Worm (Caenorhabditis elegans) whole organism, L1 larva: ENCODE measurements around the gene vps-33.1.

Experiments
- C04F5.9 ChIP-seq: sonication (generic microtip); optimal IDR thresholded peaks from 2 replicates; lab custom pipeline; 2016; ENCODE audit warnings: missing genetic modification characterization, missing compliant biosample characterization
- C16A3.4 ChIP-seq: fragments of 150-350 bp; optimal IDR thresholded peaks from 2 replicates; lab custom pipeline; 2014; ENCODE audit warnings: missing biosample characterization, missing genetic modification characterization
- C34B4.2 ChIP-seq: sonication (generic microtip); optimal IDR thresholded peaks from 2 replicates; lab custom pipeline; 2017; ENCODE audit warnings: mild to moderate bottlenecking, missing genetic modification characterization, missing compliant biosample characterization
- F16B12.6 ChIP-seq: fragments of 150-350 bp; optimal IDR thresholded peaks from 2 replicates; lab custom pipeline; 2014; ENCODE audit warnings: missing biosample characterization, missing genetic modification characterization
- Y116A8C.19 ChIP-seq: sonication (generic microtip); optimal IDR thresholded peaks from 2 replicates; lab custom pipeline; 2016; ENCODE audit warnings: missing compliant biosample characterization, missing genetic modification characterization, borderline replicate concordance
- aly-2 ChIP-seq: fragments of 150-350 bp; optimal IDR thresholded peaks from 2 replicates; lab custom pipeline; 2014; ENCODE audit warnings: missing biosample characterization, missing genetic modification characterization
- ama-1 ChIP-seq: fragments of 150-350 bp; optimal IDR thresholded peaks from 2 replicates; lab custom pipeline; 2014
- blmp-1 ChIP-seq: fragments of 150-350 bp; optimal IDR thresholded peaks from 2 replicates; lab custom pipeline; 2014; ENCODE audit warnings: missing biosample characterization, missing genetic modification characterization
- ceh-63 ChIP-seq: fragments of 200-800 bp; sonication (Bioruptor generic); optimal IDR thresholded peaks from 2 replicates; lab custom pipeline; 2018; ENCODE audit warnings: mild to moderate bottlenecking, missing genetic modification characterization, missing compliant biosample characterization
- ces-1 ChIP-seq: fragments of 150-350 bp; optimal IDR thresholded peaks from 2 replicates; lab custom pipeline; 2014; ENCODE audit warnings: missing biosample characterization, missing genetic modification reagents, missing genetic modification characterization
- dsc-1 ChIP-seq: sonication (generic microtip); optimal IDR thresholded peaks from 2 replicates; lab custom pipeline; 2016; ENCODE audit warnings: mild to moderate bottlenecking, missing genetic modification characterization, missing compliant biosample characterization
- efl-1 ChIP-seq, 4 experiments: fragments of 150-350 bp; optimal IDR thresholded peaks in 3 of 4; peaks in 1 of 4; 1 replicate in 1 of 4; 2 replicates in 3 of 4; lab custom pipeline; 2014; ENCODE audit warnings: missing biosample characterization in 2 of 4, missing genetic modification characterization in 2 of 4, missing genetic modification reagents in 2 of 4
- efl-3 ChIP-seq: fragments of 200-800 bp; sonication (Bioruptor generic); optimal IDR thresholded peaks from 2 replicates; lab custom pipeline; 2018; ENCODE audit warnings: mild to moderate bottlenecking, missing genetic modification characterization, missing compliant biosample characterization
- egl-27 ChIP-seq, 2 experiments: fragments of 150-350 bp in 1 of 2; sonication (generic microtip); optimal IDR thresholded peaks; 3 replicates each; lab custom pipeline; 2017 to 2018; ENCODE audit warnings: missing biosample characterization in 2 of 2, missing genetic modification characterization in 2 of 2, missing genetic modification reagents in 2 of 2
- elt-2 ChIP-seq: sonication (generic microtip); optimal IDR thresholded peaks from 2 replicates; lab custom pipeline; 2016; ENCODE audit warnings: missing genetic modification characterization, mild to moderate bottlenecking, inconsistent platforms, missing compliant biosample characterization, missing genetic modification reagents
- ets-5 ChIP-seq: fragments of 200-800 bp; sonication (Bioruptor generic); IDR thresholded peaks from 2 replicates; pipeline ENCODE4 v1.3.6; 2022; ENCODE audit warnings: missing genetic modification characterization, missing compliant biosample characterization
- fkh-10 ChIP-seq: sonication (generic microtip); optimal IDR thresholded peaks from 2 replicates; lab custom pipeline; 2017; ENCODE audit warnings: missing biosample characterization, missing genetic modification reagents, missing genetic modification characterization
- fkh-4 ChIP-seq: sonication (generic microtip); optimal IDR thresholded peaks from 2 replicates; lab custom pipeline; 2016; ENCODE audit warnings: missing compliant biosample characterization, missing genetic modification characterization, borderline replicate concordance
- fkh-8 ChIP-seq: sonication (generic microtip); optimal IDR thresholded peaks from 2 replicates; lab custom pipeline; 2016; ENCODE audit warnings: mild to moderate bottlenecking, missing genetic modification characterization, missing compliant biosample characterization
- fos-1 ChIP-seq: fragments of 150-350 bp; optimal IDR thresholded peaks from 2 replicates; lab custom pipeline; 2014; ENCODE audit warnings: missing biosample characterization, missing genetic modification characterization
- hpl-2 ChIP-seq: fragments of 150-350 bp; optimal IDR thresholded peaks from 2 replicates; lab custom pipeline; 2014; ENCODE audit warnings: missing biosample characterization, missing genetic modification reagents, missing genetic modification characterization
- irx-1 ChIP-seq: sonication (generic microtip); optimal IDR thresholded peaks from 2 replicates; lab custom pipeline; 2016; ENCODE audit warnings: missing genetic modification characterization, missing compliant biosample characterization
- jun-1 ChIP-seq: fragments of 150-350 bp; optimal IDR thresholded peaks from 2 replicates; lab custom pipeline; 2014; ENCODE audit warnings: missing biosample characterization, missing genetic modification reagents, missing genetic modification characterization
- lin-13 ChIP-seq: fragments of 150-350 bp; optimal IDR thresholded peaks from 2 replicates; lab custom pipeline; 2014; ENCODE audit warnings: missing biosample characterization, missing genetic modification reagents, missing genetic modification characterization
- lin-14 ChIP-seq: fragments of 200-800 bp; sonication (Bioruptor generic); optimal IDR thresholded peaks from 2 replicates; lab custom pipeline; 2018; ENCODE audit warnings: mild to moderate bottlenecking, missing genetic modification characterization, moderate library complexity, missing compliant biosample characterization
- lin-15B ChIP-seq: fragments of 150-350 bp; sonication (generic microtip); optimal IDR thresholded peaks from 3 replicates; lab custom pipeline; 2014; ENCODE audit warnings: missing biosample characterization, missing genetic modification characterization
- lin-35 ChIP-seq, 2 experiments: fragments of 150-350 bp; optimal IDR thresholded peaks; 2 replicates each; lab custom pipeline; 2014; ENCODE audit warnings: missing biosample characterization in 2 of 2, missing genetic modification characterization in 2 of 2, missing genetic modification reagents in 2 of 2
- lir-3 ChIP-seq: sonication (generic microtip); optimal IDR thresholded peaks from 2 replicates; lab custom pipeline; 2016; ENCODE audit warnings: mild to moderate bottlenecking, missing genetic modification characterization, moderate library complexity, missing compliant biosample characterization; ENCODE audit not compliant: poor library complexity
- mab-9 ChIP-seq: fragments of 200-800 bp; sonication (Bioruptor generic); IDR thresholded peaks from 2 replicates; pipeline ENCODE4 v1.3.6; 2022; ENCODE audit warnings: missing genetic modification reagents, missing genetic modification characterization, missing compliant biosample characterization
- mef-2 ChIP-seq: fragments of 150-350 bp; optimal IDR thresholded peaks from 2 replicates; lab custom pipeline; 2014; ENCODE audit warnings: missing biosample characterization, missing genetic modification characterization
- nhr-11 ChIP-seq: fragments of 150-350 bp; optimal IDR thresholded peaks from 2 replicates; lab custom pipeline; 2014; ENCODE audit warnings: missing biosample characterization, missing genetic modification characterization
- nhr-20 ChIP-seq: sonication (generic microtip); optimal IDR thresholded peaks from 2 replicates; lab custom pipeline; 2016; ENCODE audit warnings: mild to moderate bottlenecking, missing genetic modification characterization, missing compliant biosample characterization
- nhr-237 ChIP-seq: fragments of 150-350 bp; optimal IDR thresholded peaks from 2 replicates; lab custom pipeline; 2014; ENCODE audit warnings: missing biosample characterization, missing genetic modification characterization
- nhr-28 ChIP-seq: fragments of 150-350 bp; optimal IDR thresholded peaks from 2 replicates; lab custom pipeline; 2014; ENCODE audit warnings: missing biosample characterization, missing genetic modification characterization
- nhr-71 ChIP-seq: sonication (generic microtip); optimal IDR thresholded peaks from 2 replicates; lab custom pipeline; 2016; ENCODE audit warnings: mild to moderate bottlenecking, missing genetic modification characterization, moderate library complexity, missing compliant biosample characterization
- nhr-76 ChIP-seq: sonication (generic microtip); optimal IDR thresholded peaks from 2 replicates; lab custom pipeline; 2017; ENCODE audit warnings: missing biosample characterization, missing genetic modification characterization
- nhr-77 ChIP-seq: fragments of 150-350 bp; optimal IDR thresholded peaks from 2 replicates; lab custom pipeline; 2014; ENCODE audit warnings: missing biosample characterization, missing genetic modification characterization
- nhr-84 ChIP-seq: sonication (generic microtip); optimal IDR thresholded peaks from 2 replicates; lab custom pipeline; 2017; ENCODE audit warnings: missing biosample characterization, missing genetic modification characterization
- nhr-90 ChIP-seq: sonication (generic microtip); optimal IDR thresholded peaks from 2 replicates; lab custom pipeline; 2016; ENCODE audit warnings: mild to moderate bottlenecking, missing genetic modification characterization, missing compliant biosample characterization; ENCODE audit not compliant: poor library complexity
- pax-3 ChIP-seq: fragments of 200-800 bp; sonication (Bioruptor generic); optimal IDR thresholded peaks from 2 replicates; lab custom pipeline; 2018; ENCODE audit warnings: mild to moderate bottlenecking, missing genetic modification characterization, moderate library complexity, missing compliant biosample characterization
- pqm-1 ChIP-seq: sonication (generic microtip); optimal IDR thresholded peaks from 3 replicates; lab custom pipeline; 2017; ENCODE audit warnings: missing biosample characterization, missing genetic modification characterization
- skn-1 ChIP-seq: fragments of 150-350 bp; optimal IDR thresholded peaks from 2 replicates; lab custom pipeline; 2014; ENCODE audit warnings: missing biosample characterization, missing genetic modification characterization
- sox-4 ChIP-seq: sonication (generic microtip); optimal IDR thresholded peaks from 2 replicates; lab custom pipeline; 2016; ENCODE audit warnings: missing genetic modification characterization, missing compliant biosample characterization
- sptf-1 ChIP-seq: fragments of 150-350 bp; optimal IDR thresholded peaks from 2 replicates; lab custom pipeline; 2014; ENCODE audit warnings: missing biosample characterization, missing genetic modification characterization
- sup-37 ChIP-seq: fragments of 200-800 bp; sonication (Bioruptor generic); optimal IDR thresholded peaks from 2 replicates; lab custom pipeline; 2018; ENCODE audit warnings: mild to moderate bottlenecking, missing genetic modification characterization, missing compliant biosample characterization
- tbx-2 ChIP-seq: sonication (generic microtip); optimal IDR thresholded peaks from 2 replicates; lab custom pipeline; 2016; ENCODE audit warnings: missing genetic modification characterization, missing compliant biosample characterization
- unc-130 ChIP-seq: fragments of 150-350 bp; optimal IDR thresholded peaks from 2 replicates; lab custom pipeline; 2017; ENCODE audit warnings: missing biosample characterization, missing genetic modification characterization, inconsistent platforms
- unc-30 ChIP-seq: sonication (generic microtip); optimal IDR thresholded peaks from 2 replicates; lab custom pipeline; 2017; ENCODE audit warnings: missing biosample characterization, missing genetic modification characterization
- unc-86 ChIP-seq: sonication (generic microtip); optimal IDR thresholded peaks from 2 replicates; lab custom pipeline; 2016; ENCODE audit warnings: missing genetic modification characterization, missing compliant biosample characterization
- unc-98 ChIP-seq: fragments of 200-800 bp; sonication (Bioruptor generic); IDR thresholded peaks from 2 replicates; pipeline ENCODE4 v1.3.6; 2022; ENCODE audit warnings: missing genetic modification characterization, missing compliant biosample characterization
- zag-1 ChIP-seq: fragments of 150-350 bp; optimal IDR thresholded peaks from 2 replicates; lab custom pipeline; 2014; ENCODE audit warnings: missing biosample characterization, missing genetic modification characterization

The vps-33.1 gene

DNA sequence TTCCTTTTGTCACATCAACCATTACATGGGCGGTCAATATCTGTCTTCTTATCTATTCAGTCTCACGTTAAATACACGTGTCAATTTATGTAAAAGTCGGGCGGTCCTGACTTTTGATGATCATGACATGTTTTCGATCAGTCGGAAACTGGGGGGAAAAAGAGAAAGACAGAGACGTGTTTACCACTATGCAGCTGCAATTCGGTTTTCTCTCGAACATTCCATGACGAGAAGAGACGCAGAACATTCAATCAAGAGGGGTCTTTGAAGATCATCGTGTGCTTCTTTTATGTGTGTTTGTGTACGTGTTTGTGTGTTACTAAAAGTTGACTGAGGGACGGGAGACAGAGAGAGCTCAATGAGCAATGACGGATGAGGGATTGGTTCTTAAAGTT, 42.4 kb upstream of the vps-33.1 start (continued):
- TF ChIP-seq blmp-1 (peak; percentile 88), hpl-2 (peak; percentile 68), dsc-1 (peak; percentile 87), nhr-11 (no peak), pax-3 (tag; lab: Kevin White, UChicago) (no peak), nhr-90 (tag; lab: Kevin White, UChicago) (peak; percentile 96), nhr-237 (tag; lab: Kevin White, UChicago) (peak; percentile 66), pqm-1 (tag; lab: Kevin White, UChicago) (no peak), sox-4 (tag; lab: Kevin White, UChicago) (no peak), nhr-28 (no peak), jun-1 (tag; lab: Kevin White, UChicago) (peak; percentile 69), lin-13 (GFP tag; lab: Kevin White, UChicago) (peak; percentile 77), ets-5 (GFP tag; lab: Robert Waterston, UW) (no peak), ceh-63 (no peak), zag-1 (tag; lab: Kevin White, UChicago) (no peak), F16B12.6 (tag; lab: Kevin White, UChicago) (no peak), lin-15B (no peak), efl-3 (GFP tag; lab: Kevin White, UChicago) (no peak), unc-98 (peak; percentile 44), elt-2 (peak; percentile 96), fkh-10 (no peak), C04F5.9 (tag; lab: Kevin White, UChicago) (peak; percentile 71), unc-130 (peak; percentile 96), unc-30 (tag; lab: Kevin White, UChicago) (no peak), efl-1 (optimal IDR thresholded peaks at IDR 0.05; lab: Kevin White, UChicago) (peak; percentile 57 to 65), efl-1 (GFP tag; optimal IDR thresholded peaks at IDR 0.05 in 1 of 2; lab: Kevin White, UChicago) (peak; percentile 47 to 95), nhr-76 (tag; lab: Kevin White, UChicago) (no peak), ces-1 (GFP tag; lab: Kevin White, UChicago) (no peak), unc-86 (tag; lab: Kevin White, UChicago) (no peak), fos-1 (tag; lab: Kevin White, UChicago) (peak; percentile 83), sup-37 (GFP tag; lab: Kevin White, UChicago) (peak; percentile 18), tbx-2 (peak; percentile 91), Y116A8C.19 (tag; lab: Kevin White, UChicago) (no peak), nhr-84 (tag; lab: Kevin White, UChicago) (peak; percentile 80), mef-2 (tag; lab: Kevin White, UChicago) (peak; percentile 87), skn-1 (peak; percentile 55), fkh-4 (tag; lab: Kevin White, UChicago) (no peak), lin-14 (GFP tag; lab: Kevin White, UChicago) (peak; percentile 98), nhr-20 (tag; lab: Kevin White, UChicago) (peak; percentile 98), C16A3.4 (tag; lab: Kevin White, UChicago) (peak; percentile 81), egl-27 (tag; optimal IDR thresholded peaks at IDR 0.05; lab: Kevin White, UChicago) (peak; percentile 49 to 55), aly-2 (tag; lab: Kevin White, UChicago) (peak; percentile 32), sptf-1 (tag; lab: Kevin White, UChicago) (no peak), nhr-77 (tag; lab: Kevin White, UChicago) (peak; percentile 89), irx-1 (tag; lab: Kevin White, UChicago) (peak; percentile 83), ama-1 (lab: Kevin White, UChicago) (peak; percentile 91), fkh-8 (tag; lab: Kevin White, UChicago) (peak; percentile 52), C34B4.2 (tag; lab: Kevin White, UChicago) (peak; percentile 85), mab-9 (GFP tag; lab: Robert Waterston, UW) (peak; percentile 62; the same call in 1 of the 2 replicates), lin-35 (GFP tag; optimal IDR thresholded peaks at IDR 0.05; lab: Kevin White, UChicago) (peak; percentile 67 to 85), nhr-71 (tag; lab: Kevin White, UChicago) (peak; percentile 99), lir-3 (tag; lab: Kevin White, UChicago) (peak; percentile 73)
